Fruit fly (Drosophila melanogaster) whole organism, embryonic: Measurements from ENCODE around the gene mia.
A peak's percentile ranks its signal among the peaks of the same experiment; 100 is the strongest.

Experiments
- CG13287 ChIP-seq: fragments of 200-800 bp; sonication (Bioruptor generic); IDR thresholded peaks from 2 replicates; pipeline ENCODE4 v1.3.6; 2022; ENCODE audit warnings: missing biosample characterization, missing genetic modification characterization; ENCODE audit not compliant: partially characterized antibody
- CG13894 ChIP-seq: fragments of 200-800 bp; sonication (Bioruptor generic); optimal IDR thresholded peaks from 3 replicates; lab custom pipeline; 2018; ENCODE audit warnings: missing biosample characterization, mild to moderate bottlenecking, missing genetic modification characterization, moderate library complexity
- CG14014 ChIP-seq: fragments of 200-800 bp; sonication (Bioruptor generic); IDR thresholded peaks from 2 replicates; pipeline ENCODE4 v1.3.6; 2022; ENCODE audit warnings: missing biosample characterization, missing genetic modification characterization
- CG34376 ChIP-seq: fragments of 200-800 bp; sonication (Bioruptor generic); optimal IDR thresholded peaks from 2 replicates; lab custom pipeline; 2018; ENCODE audit warnings: missing biosample characterization, mild to moderate bottlenecking, missing genetic modification characterization
- CG4328 ChIP-seq: fragments of 200-800 bp; sonication (Bioruptor generic); optimal IDR thresholded peaks from 3 replicates; lab custom pipeline; 2017; ENCODE audit warnings: missing biosample characterization, missing genetic modification reagents, missing genetic modification characterization
- CG5180 ChIP-seq: fragments of 200-800 bp; sonication (Bioruptor generic); optimal IDR thresholded peaks from 3 replicates; lab custom pipeline; 2017; ENCODE audit warnings: missing biosample characterization, missing genetic modification characterization, mild to moderate bottlenecking, moderate library complexity, missing genetic modification reagents
- CG6791 ChIP-seq: fragments of 200-800 bp; sonication (Bioruptor generic); IDR thresholded peaks from 3 replicates; pipeline ENCODE4 v1.3.6; 2022; ENCODE audit warnings: missing biosample characterization, missing genetic modification characterization; ENCODE audit not compliant: partially characterized antibody
- Deaf1 ChIP-seq: fragments of 200-800 bp; optimal IDR thresholded peaks from 3 replicates; lab custom pipeline; 2019; ENCODE audit warnings: missing biosample characterization, mild to moderate bottlenecking, missing genetic modification characterization, moderate library complexity
- Dek ChIP-seq: fragments of 200-800 bp; sonication (Bioruptor generic); optimal IDR thresholded peaks from 3 replicates; lab custom pipeline; 2019; ENCODE audit warnings: missing biosample characterization, mild to moderate bottlenecking, missing genetic modification characterization, moderate library complexity
- Dp ChIP-seq: fragments of 200-800 bp; sonication (Bioruptor generic); optimal IDR thresholded peaks from 2 replicates; lab custom pipeline; 2018; ENCODE audit warnings: missing biosample characterization, mild to moderate bottlenecking, missing genetic modification characterization, moderate library complexity
- MBD-R2 ChIP-seq: fragments of 200-800 bp; sonication (Bioruptor generic); IDR thresholded peaks from 2 replicates; pipeline ENCODE4 v1.3.6; 2022; ENCODE audit warnings: missing biosample characterization, missing genetic modification characterization
- TFAM ChIP-seq: fragments of 200-800 bp; sonication (Bioruptor generic); optimal IDR thresholded peaks from 2 replicates; lab custom pipeline; 2017; ENCODE audit warnings: missing biosample characterization, missing genetic modification characterization, inconsistent platforms
- bsh ChIP-seq, 2 experiments: fragments of 200-800 bp; sonication (Bioruptor generic); optimal IDR thresholded peaks; 2 replicates each; lab custom pipeline; 2017 to 2018; ENCODE audit warnings: mild to moderate bottlenecking in 2 of 2, missing biosample characterization in 2 of 2, missing genetic modification characterization in 2 of 2, moderate library complexity in 1 of 2
- chinmo ChIP-seq: fragments of 200-800 bp; sonication (Bioruptor generic); IDR thresholded peaks from 4 replicates; pipeline ENCODE4 v1.3.6; 2022; ENCODE audit warnings: missing biosample characterization, missing genetic modification characterization; ENCODE audit not compliant: partially characterized antibody
- dpn ChIP-seq, 2 experiments: fragments of 200-800 bp; sonication (Bioruptor generic); optimal IDR thresholded peaks; 3 replicates each; lab custom pipeline; 2016; ENCODE audit warnings: missing biosample characterization in 2 of 2, missing genetic modification characterization in 2 of 2
- esg ChIP-seq: fragments of 200-800 bp; sonication (Bioruptor generic); conservative IDR thresholded peaks from 2 replicates; pipeline ENCODE4 v1.3.6; 2022; ENCODE audit warnings: missing biosample characterization, missing genetic modification characterization
- exex ChIP-seq: fragments of 200-800 bp; sonication (Bioruptor generic); optimal IDR thresholded peaks from 4 replicates; lab custom pipeline; 2018; ENCODE audit warnings: missing biosample characterization, mild to moderate bottlenecking, missing genetic modification characterization, moderate library complexity
- ken ChIP-seq: fragments of 200-800 bp; sonication (Bioruptor generic); IDR thresholded peaks from 3 replicates; pipeline ENCODE4 v1.3.6; 2022; ENCODE audit warnings: missing biosample characterization, missing genetic modification characterization
- lab ChIP-seq: fragments of 200-800 bp; sonication (Bioruptor generic); optimal IDR thresholded peaks from 3 replicates; lab custom pipeline; 2017; ENCODE audit warnings: missing biosample characterization, missing genetic modification characterization, mild to moderate bottlenecking, moderate library complexity, missing genetic modification reagents
- otp ChIP-seq: fragments of 200-800 bp; sonication (Bioruptor generic); IDR thresholded peaks from 3 replicates; pipeline ENCODE4, ENCODE4 v1.3.6; 2022; ENCODE audit warnings: missing biosample characterization, missing genetic modification characterization
- twi ChIP-seq: fragments of 200-800 bp; optimal IDR thresholded peaks from 2 replicates; lab custom pipeline; 2019; ENCODE audit warnings: missing biosample characterization, mild to moderate bottlenecking, missing genetic modification characterization, moderate library complexity
- zen2 ChIP-seq: fragments of 200-800 bp; sonication (Bioruptor generic); IDR thresholded peaks from 3 replicates; pipeline ENCODE4 v1.3.6; 2022; ENCODE audit warnings: missing biosample characterization, missing genetic modification characterization; ENCODE audit not compliant: partially characterized antibody
- zfh1 ChIP-seq: fragments of 200-800 bp; sonication (Bioruptor generic); IDR thresholded peaks from 3 replicates; pipeline ENCODE4 v1.3.6; 2022; ENCODE audit warnings: missing biosample characterization, missing genetic modification characterization

Gene mia

DNA sequence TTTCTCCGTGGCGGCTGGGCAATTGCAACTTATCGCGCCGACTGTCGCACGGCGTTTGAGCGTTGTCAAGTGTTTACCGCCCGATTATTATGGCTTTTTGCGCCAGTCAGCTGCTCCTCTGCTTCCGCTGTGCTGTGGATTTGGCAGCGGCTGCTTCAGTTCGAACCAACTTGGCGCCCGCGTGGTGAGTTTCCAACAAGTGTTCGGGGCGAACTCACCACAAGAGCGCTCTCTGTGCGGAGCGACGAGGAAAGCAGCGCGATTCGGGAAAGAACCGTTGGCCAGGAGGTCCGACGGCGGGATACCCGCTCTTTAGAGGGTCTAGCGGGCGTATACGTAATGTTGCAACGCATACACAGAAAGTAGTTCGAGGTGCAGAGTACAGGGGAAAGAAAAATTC is 48.3 kb downstream of the mia start, which contains the start of gene NKCC (continued):
- no peak for TF ChIP-seq Dek
- TF ChIP-seq lab (GFP tag; lab: Kevin White, UChicago), result no peak
- TF ChIP-seq zen2, result no peak
- no peak for TF ChIP-seq TFAM
- peak; percentile 86 for TF ChIP-seq CG5180 (GFP tag; lab: Kevin White, UChicago)
- TF ChIP-seq CG14014 (GFP tag; lab: Robert Waterston, UW), result 0 out of 2 replicates have a peak, but pooled peaks have one; percentile 12
- TF ChIP-seq Deaf1 (tag; lab: Kevin White, UChicago), result peak; percentile 80
- TF ChIP-seq MBD-R2 (GFP tag; lab: Robert Waterston, UW), result 0 out of 2 replicates have a peak, but pooled peaks have one; percentile 18
- no peak for TF ChIP-seq CG4328 (GFP tag; lab: Kevin White, UChicago)
- no peak for TF ChIP-seq bsh (GFP tag; optimal IDR thresholded peaks at IDR 0.05; lab: Kevin White, UChicago)
- 0 out of 4 replicates have a peak, but pooled peaks have one; percentile 34 for TF ChIP-seq chinmo (GFP tag; lab: Robert Waterston, UW)
- peak; percentile 13 for TF ChIP-seq CG13894 (tag; lab: Kevin White, UChicago)
- no peak for TF ChIP-seq twi (tag; lab: Kevin White, UChicago)
- TF ChIP-seq esg (GFP tag; lab: Robert Waterston, UW), result no peak
- TF ChIP-seq CG34376 (GFP tag; lab: Kevin White, UChicago), result peak; percentile 15
- TF ChIP-seq zfh1 (GFP tag; lab: Robert Waterston, UW), result 0 out of 3 replicates have a peak, but pooled peaks have one; percentile 12
- TF ChIP-seq CG13287, result peak; percentile 29; the same call in 1 of the 2 replicates
- TF ChIP-seq ken, result no peak
- peak; percentile 10 for TF ChIP-seq Dp (GFP tag; lab: Kevin White, UChicago)
- no peak for TF ChIP-seq otp (GFP tag; lab: Robert Waterston, UW)
- TF ChIP-seq CG6791 (GFP tag; lab: Robert Waterston, UW), result no peak
- TF ChIP-seq exex (tag; lab: Kevin White, UChicago), result peak; percentile 4
- TF ChIP-seq dpn (GFP tag; optimal IDR thresholded peaks at IDR 0.05; lab: Kevin White, UChicago), result no peak
